Worm (Caenorhabditis elegans) whole organism, L2 larva: ENCODE results near the gene ZC168.2.
"Not testable (repeated sequence)": the region's sequence is repeated elsewhere in the genome, so short reads cannot be mapped to it uniquely, and the experiment has no call there.

Source experiments
- F13H6.1 ChIP-seq: sonication (generic microtip); optimal IDR thresholded peaks from 2 replicates; lab custom pipeline; 2016; ENCODE audit warnings: missing genetic modification characterization, missing compliant biosample characterization
- R02D3.7 ChIP-seq: fragments of 150-350 bp; optimal IDR thresholded peaks from 2 replicates; lab custom pipeline; 2014; ENCODE audit warnings: missing biosample characterization, missing genetic modification characterization
- ZK546.5 ChIP-seq: sonication (generic microtip); optimal IDR thresholded peaks from 2 replicates; lab custom pipeline; 2017; ENCODE audit warnings: missing biosample characterization, missing genetic modification characterization
- alr-1 ChIP-seq: fragments of 150-350 bp; optimal IDR thresholded peaks from 2 replicates; lab custom pipeline; 2014; ENCODE audit warnings: missing biosample characterization, missing genetic modification characterization
- aly-2 ChIP-seq: fragments of 150-350 bp; optimal IDR thresholded peaks from 2 replicates; lab custom pipeline; 2014; ENCODE audit warnings: missing biosample characterization, missing genetic modification characterization
- ama-1 ChIP-seq: fragments of 150-350 bp; optimal IDR thresholded peaks from 2 replicates; lab custom pipeline; 2018; ENCODE audit warnings: inconsistent platforms
- ceh-82 ChIP-seq: fragments of 150-350 bp; optimal IDR thresholded peaks from 2 replicates; lab custom pipeline; 2014; ENCODE audit warnings: missing biosample characterization, missing genetic modification characterization
- crh-2 ChIP-seq: sonication (generic microtip); optimal IDR thresholded peaks from 2 replicates; lab custom pipeline; 2017; ENCODE audit warnings: missing biosample characterization, missing genetic modification characterization
- dmd-4 ChIP-seq: sonication (generic microtip); optimal IDR thresholded peaks from 2 replicates; lab custom pipeline; 2017; ENCODE audit warnings: missing biosample characterization, missing genetic modification characterization
- egl-27 ChIP-seq: sonication (generic microtip); optimal IDR thresholded peaks from 3 replicates; lab custom pipeline; 2017; ENCODE audit warnings: missing biosample characterization, missing genetic modification reagents, missing genetic modification characterization
- elt-1 ChIP-seq: fragments of 150-350 bp; optimal IDR thresholded peaks from 2 replicates; lab custom pipeline; 2014; ENCODE audit warnings: missing biosample characterization, missing genetic modification characterization
- elt-3 ChIP-seq: sonication (generic microtip); optimal IDR thresholded peaks from 2 replicates; lab custom pipeline; 2017; ENCODE audit warnings: missing biosample characterization, missing genetic modification characterization
- gmeb-1 ChIP-seq: fragments of 150-350 bp; optimal IDR thresholded peaks from 2 replicates; lab custom pipeline; 2014; ENCODE audit warnings: missing biosample characterization, missing genetic modification characterization
- lin-11 ChIP-seq: fragments of 150-350 bp; sonication (generic microtip); optimal IDR thresholded peaks from 2 replicates; lab custom pipeline; 2014; ENCODE audit warnings: missing biosample characterization, missing genetic modification characterization, inconsistent platforms, mixed read lengths
- lin-13 ChIP-seq: fragments of 150-350 bp; optimal IDR thresholded peaks from 2 replicates; lab custom pipeline; 2014; ENCODE audit warnings: missing biosample characterization, missing genetic modification reagents, missing genetic modification characterization
- lsy-2 ChIP-seq, 2 experiments: fragments of 150-350 bp in 1 of 2; sonication (generic microtip) in 1 of 2; optimal IDR thresholded peaks; 2 replicates each; lab custom pipeline; 2014 to 2017; ENCODE audit warnings: missing biosample characterization in 2 of 2, missing genetic modification characterization in 2 of 2
- mab-5 ChIP-seq: fragments of 150-350 bp; optimal IDR thresholded peaks from 2 replicates; lab custom pipeline; 2014; ENCODE audit warnings: missing biosample characterization, missing genetic modification characterization
- mbf-1 ChIP-seq: sonication (generic microtip); optimal IDR thresholded peaks from 2 replicates; lab custom pipeline; 2017; ENCODE audit warnings: missing biosample characterization, missing genetic modification characterization
- mdl-1 ChIP-seq, 2 experiments: fragments of 150-350 bp in 1 of 2; sonication (generic microtip) in 1 of 2; optimal IDR thresholded peaks; 2 replicates each; lab custom pipeline; 2017; ENCODE audit warnings: missing biosample characterization in 2 of 2, missing genetic modification characterization in 2 of 2
- nhr-11 ChIP-seq: fragments of 150-350 bp; optimal IDR thresholded peaks from 2 replicates; lab custom pipeline; 2014; ENCODE audit warnings: missing biosample characterization, missing genetic modification characterization
- nhr-129 ChIP-seq: fragments of 150-350 bp; optimal IDR thresholded peaks from 2 replicates; lab custom pipeline; 2014; ENCODE audit warnings: missing biosample characterization, missing genetic modification characterization
- nhr-21 ChIP-seq: fragments of 150-350 bp; optimal IDR thresholded peaks from 2 replicates; lab custom pipeline; 2014; ENCODE audit warnings: missing biosample characterization, missing genetic modification characterization
- nhr-23 ChIP-seq: fragments of 150-350 bp; optimal IDR thresholded peaks from 2 replicates; lab custom pipeline; 2014; ENCODE audit warnings: missing biosample characterization, missing genetic modification reagents, missing genetic modification characterization
- nhr-237 ChIP-seq: fragments of 150-350 bp; optimal IDR thresholded peaks from 2 replicates; lab custom pipeline; 2014; ENCODE audit warnings: missing biosample characterization, missing genetic modification characterization
- nhr-25 ChIP-seq: fragments of 150-350 bp; sonication (generic microtip); optimal IDR thresholded peaks from 3 replicates; lab custom pipeline; 2014; ENCODE audit warnings: missing biosample characterization, missing genetic modification characterization
- sem-4 ChIP-seq: fragments of 150-350 bp; optimal IDR thresholded peaks from 2 replicates; lab custom pipeline; 2014; ENCODE audit warnings: missing biosample characterization, missing genetic modification reagents, missing genetic modification characterization
- skn-1 ChIP-seq: sonication (generic microtip); optimal IDR thresholded peaks from 2 replicates; lab custom pipeline; 2017; ENCODE audit warnings: missing biosample characterization, missing genetic modification characterization
- sma-9 ChIP-seq, 2 experiments: fragments of 150-350 bp in 1 of 2; sonication (generic microtip) in 1 of 2; optimal IDR thresholded peaks; 2 replicates each; lab custom pipeline; 2014 to 2016; ENCODE audit warnings: missing genetic modification characterization in 2 of 2, mild to moderate bottlenecking in 1 of 2, missing biosample characterization in 1 of 2, missing compliant biosample characterization in 1 of 2, missing genetic modification reagents in 1 of 2, moderate library complexity in 1 of 2
- snpc-4 ChIP-seq: fragments of 150-350 bp; optimal IDR thresholded peaks from 2 replicates; lab custom pipeline; 2014; ENCODE audit warnings: missing biosample characterization, missing genetic modification characterization
- unc-39 ChIP-seq: fragments of 150-350 bp; optimal IDR thresholded peaks from 2 replicates; lab custom pipeline; 2014; ENCODE audit warnings: missing biosample characterization, missing genetic modification characterization
- unc-55 ChIP-seq: fragments of 150-350 bp; sonication (generic microtip); optimal IDR thresholded peaks from 3 replicates; lab custom pipeline; 2014; ENCODE audit warnings: missing biosample characterization, missing genetic modification reagents, missing genetic modification characterization
- ztf-4 ChIP-seq: fragments of 150-350 bp; optimal IDR thresholded peaks from 2 replicates; lab custom pipeline; 2014; ENCODE audit warnings: missing biosample characterization, missing genetic modification characterization

The ZC168.2 gene

ce11 chrIV:10727734-10728133, at the start of gene ZC168.2:
Gene ZC168.2, plus strand, starts transcription at chrIV:10728034.
- TF ChIP-seq lsy-2 (tag; optimal IDR thresholded peaks at IDR 0.05; lab: Kevin White, UChicago) = no peak
- no peak for TF ChIP-seq sem-4 (tag; lab: Kevin White, UChicago)
- no peak for TF ChIP-seq R02D3.7 (tag; lab: Kevin White, UChicago)
- TF ChIP-seq lin-13 = no peak
- TF ChIP-seq dmd-4 (tag; lab: Kevin White, UChicago) = no peak
- TF ChIP-seq F13H6.1 (tag; lab: Kevin White, UChicago) = no peak
- TF ChIP-seq, all 48 proteins: peak for 0

- TF ChIP-seq mbf-1 (tag; lab: Kevin White, UChicago) = no peak
- TF ChIP-seq nhr-23 (tag; lab: Kevin White, UChicago) = no peak
- TF ChIP-seq crh-2 (tag; lab: Kevin White, UChicago) = no peak
- TF ChIP-seq ZK546.5 = no peak
- TF ChIP-seq gmeb-1 (tag; lab: Kevin White, UChicago) = no peak
- TF ChIP-seq ama-1 (lab: Kevin White, UChicago) = no peak
- no peak for TF ChIP-seq nhr-129
- no peak for TF ChIP-seq egl-27 (tag; lab: Kevin White, UChicago)
- TF ChIP-seq lin-13 = no peak
- TF ChIP-seq unc-39 (tag; lab: Kevin White, UChicago) = no peak
- no peak for TF ChIP-seq mdl-1 (tag; optimal IDR thresholded peaks at IDR 0.05; lab: Kevin White, UChicago)
- TF ChIP-seq skn-1 (tag; lab: Kevin White, UChicago) = no peak
- no peak for TF ChIP-seq nhr-237 (tag; lab: Kevin White, UChicago)
- TF ChIP-seq alr-1 (tag; lab: Kevin White, UChicago) = no peak
- no peak for TF ChIP-seq aly-2 (tag; lab: Kevin White, UChicago)
- no peak for TF ChIP-seq elt-1 (tag; lab: Kevin White, UChicago)
- no peak for TF ChIP-seq R02D3.7 (tag; lab: Kevin White, UChicago)
- TF ChIP-seq unc-55 = no peak
- no peak for TF ChIP-seq elt-3 (tag; lab: Kevin White, UChicago)
Observed at ce11 chrIV:10680379-10680778, 47.5 kb upstream of the ZC168.2 start, which contains the start of gene K08C7.4. Gene K08C7.4, minus strand, starts transcription at chrIV:10680479.

ce11 chrIV:10682155-10682749, 45.6 kb upstream of the ZC168.2 start, which contains the start of gene fmo-2:
Gene fmo-2, plus strand, starts transcription at chrIV:10682524.
- TF ChIP-seq nhr-21 (peak; percentile 65), nhr-129 (peak; percentile 30), lin-11 (tag; lab: Kevin White, UChicago) (no peak), sma-9 (GFP tag; optimal IDR thresholded peaks at IDR 0.05; lab: Kevin White, UChicago) (peak; percentile 66), sma-9 (tag; optimal IDR thresholded peaks at IDR 0.05; lab: Kevin White, UChicago) (no peak), mdl-1 (tag; optimal IDR thresholded peaks at IDR 0.05; lab: Kevin White, UChicago) (peak in 1 of 2 experiments; percentile 22), ceh-82 (no peak)

- TF ChIP-seq elt-3 (tag; lab: Kevin White, UChicago) (no peak), snpc-4 (tag; lab: Kevin White, UChicago) (no peak), alr-1 (tag; lab: Kevin White, UChicago) (no peak), elt-1 (tag; lab: Kevin White, UChicago) (no peak), nhr-11 (no peak), ztf-4 (no peak), unc-39 (tag; lab: Kevin White, UChicago) (no peak)
Observed at ce11 chrIV:10685758-10686157, 42.1 kb upstream of the ZC168.2 start, which contains the start of the genes K08C7.6 and R102.1. Gene K08C7.6, minus strand, starts transcription at chrIV:10685858. Gene R102.1, plus strand, starts transcription at chrIV:10686048.

- TF ChIP-seq ZK546.5; nhr-25 (tag; lab: Kevin White, UChicago); mab-5 (tag; lab: Kevin White, UChicago): not testable (repeated sequence)
- TF ChIP-seq, all 48 proteins: peak for 0; not testable (repeated sequence) for 48
Observed at ce11 chrIV:10687307-10687706, 40.5 kb upstream of the ZC168.2 start, which contains the start of gene R102.2. Gene R102.2, plus strand, starts transcription at chrIV:10687607.
